Worm (Caenorhabditis elegans) whole organism, young adult: ENCODE measurements around the gene cope-1.

Experiments
- B0019.2 ChIP-seq: fragments of 200-800 bp; sonication (Bioruptor generic); conservative IDR thresholded peaks from 2 replicates; pipeline ENCODE4 v1.3.6; 2022; ENCODE audit warnings: missing genetic modification reagents, missing genetic modification characterization, missing compliant biosample characterization
- D2030.7 ChIP-seq: fragments of 200-800 bp; sonication (Bioruptor generic); IDR thresholded peaks from 2 replicates; pipeline ENCODE4 v1.3.6; 2022; ENCODE audit warnings: missing genetic modification reagents, missing genetic modification characterization, missing compliant biosample characterization
- F33H1.4 ChIP-seq: fragments of 200-800 bp; sonication (Bioruptor generic); IDR thresholded peaks from 2 replicates; pipeline ENCODE4 v1.3.6; 2022; ENCODE audit warnings: missing genetic modification reagents, missing genetic modification characterization, missing compliant biosample characterization
- F39B2.1 ChIP-seq: fragments of 200-800 bp; sonication (Bioruptor generic); IDR thresholded peaks from 2 replicates; pipeline ENCODE4 v1.3.6; 2022; ENCODE audit warnings: missing genetic modification reagents, missing genetic modification characterization, missing compliant biosample characterization
- Y53G8AR.9 ChIP-seq: fragments of 200-800 bp; sonication (Bioruptor generic); conservative IDR thresholded peaks from 2 replicates; pipeline ENCODE4 v1.3.6; 2022; ENCODE audit warnings: missing genetic modification reagents, missing genetic modification characterization, missing compliant biosample characterization
- Y67H2A.10 ChIP-seq: fragments of 200-800 bp; sonication (Bioruptor generic); conservative IDR thresholded peaks from 2 replicates; pipeline ENCODE4 v1.3.6; 2022; ENCODE audit warnings: missing genetic modification reagents, missing genetic modification characterization, missing compliant biosample characterization
- aptf-3 ChIP-seq: fragments of 200-800 bp; sonication (Bioruptor generic); IDR thresholded peaks from 2 replicates; pipeline ENCODE4 v1.3.6; 2022; ENCODE audit warnings: missing genetic modification characterization, missing compliant biosample characterization
- atf-7 ChIP-seq: sonication (generic microtip); optimal IDR thresholded peaks from 2 replicates; lab custom pipeline; 2017; ENCODE audit warnings: mild to moderate bottlenecking, missing genetic modification characterization, missing compliant biosample characterization
- attf-6 ChIP-seq: fragments of 200-800 bp; sonication (Bioruptor generic); IDR thresholded peaks from 2 replicates; pipeline ENCODE4 v1.3.6; 2022; ENCODE audit warnings: missing genetic modification reagents, missing genetic modification characterization, missing compliant biosample characterization
- cebp-1 ChIP-seq, 2 experiments: fragments of 200-800 bp in 1 of 2; sonication (Bioruptor generic) in 1 of 2; sonication (generic microtip) in 1 of 2; IDR thresholded peaks in 1 of 2; optimal IDR thresholded peaks in 1 of 2; 2 replicates each; pipeline versions ENCODE4 v1.3.6 to Lab custom; 2017 to 2022; ENCODE audit warnings: missing compliant biosample characterization in 2 of 2, missing genetic modification characterization in 2 of 2, mild to moderate bottlenecking in 1 of 2, missing genetic modification reagents in 1 of 2, moderate library complexity in 1 of 2
- ceh-100 ChIP-seq: fragments of 200-800 bp; sonication (Bioruptor generic); IDR thresholded peaks from 2 replicates; pipeline ENCODE4 v1.3.6; 2022; ENCODE audit warnings: missing genetic modification reagents, missing genetic modification characterization, missing compliant biosample characterization
- ceh-58 ChIP-seq: fragments of 200-800 bp; sonication (Bioruptor generic); IDR thresholded peaks from 2 replicates; pipeline ENCODE4 v1.3.6; 2022; ENCODE audit warnings: missing genetic modification characterization, missing compliant biosample characterization
- egl-44 ChIP-seq: fragments of 200-800 bp; sonication (Bioruptor generic); IDR thresholded peaks from 2 replicates; pipeline ENCODE4 v1.3.6; 2022; ENCODE audit warnings: missing genetic modification reagents, missing genetic modification characterization, missing compliant biosample characterization
- egrh-3 ChIP-seq: fragments of 200-800 bp; sonication (Bioruptor generic); IDR thresholded peaks from 2 replicates; pipeline ENCODE4 v1.3.6; 2022; ENCODE audit warnings: missing genetic modification reagents, missing genetic modification characterization, missing compliant biosample characterization
- fkh-3 ChIP-seq: sonication (generic microtip); optimal IDR thresholded peaks from 2 replicates; lab custom pipeline; 2016; ENCODE audit warnings: mild to moderate bottlenecking, missing genetic modification characterization, missing compliant biosample characterization
- hsf-1 ChIP-seq: fragments of 200-800 bp; sonication (Bioruptor generic); IDR thresholded peaks from 2 replicates; pipeline ENCODE4 v1.3.6; 2022; ENCODE audit warnings: missing genetic modification reagents, missing genetic modification characterization, missing compliant biosample characterization
- let-526 ChIP-seq: fragments of 200-800 bp; sonication (Bioruptor generic); IDR thresholded peaks from 2 replicates; pipeline ENCODE4 v1.3.6; 2022; ENCODE audit warnings: missing genetic modification reagents, missing genetic modification characterization, missing compliant biosample characterization
- lin-54 ChIP-seq: fragments of 200-800 bp; sonication (Bioruptor generic); optimal IDR thresholded peaks from 2 replicates; lab custom pipeline; 2018; ENCODE audit warnings: mild to moderate bottlenecking, missing genetic modification characterization, missing compliant biosample characterization
- madf-3 ChIP-seq: fragments of 200-800 bp; sonication (Bioruptor generic); IDR thresholded peaks from 2 replicates; pipeline ENCODE4 v1.3.6; 2022; ENCODE audit warnings: missing genetic modification reagents, missing genetic modification characterization, missing compliant biosample characterization
- madf-6 ChIP-seq: fragments of 200-800 bp; sonication (Bioruptor generic); IDR thresholded peaks from 2 replicates; pipeline ENCODE4 v1.3.6; 2022; ENCODE audit warnings: missing genetic modification reagents, missing genetic modification characterization, missing compliant biosample characterization
- mcd-1 ChIP-seq: fragments of 200-800 bp; sonication (Bioruptor generic); IDR thresholded peaks from 2 replicates; pipeline ENCODE4 v1.3.6; 2022; ENCODE audit warnings: missing genetic modification reagents, missing genetic modification characterization, missing compliant biosample characterization
- mes-4 ChIP-seq: sonication (generic microtip); optimal IDR thresholded peaks from 2 replicates; lab custom pipeline; 2016; ENCODE audit warnings: missing genotype, missing genetic modification characterization, missing compliant biosample characterization
- nfyb-1 ChIP-seq: fragments of 200-800 bp; sonication (Bioruptor generic); IDR thresholded peaks from 2 replicates; pipeline ENCODE4 v1.3.6; 2022; ENCODE audit warnings: missing genetic modification reagents, missing genetic modification characterization, missing compliant biosample characterization
- nhr-80 ChIP-seq: sonication (generic microtip); optimal IDR thresholded peaks from 2 replicates; lab custom pipeline; 2016; ENCODE audit warnings: missing genetic modification characterization, missing compliant biosample characterization
- nhr-90 ChIP-seq: sonication (generic microtip); optimal IDR thresholded peaks from 2 replicates; lab custom pipeline; 2016; ENCODE audit warnings: missing genotype, mild to moderate bottlenecking, missing genetic modification characterization, missing compliant biosample characterization
- rcor-1 ChIP-seq: fragments of 200-800 bp; sonication (Bioruptor generic); IDR thresholded peaks from 2 replicates; pipeline ENCODE4 v1.3.6; 2022; ENCODE audit warnings: missing genetic modification reagents, missing genetic modification characterization, missing compliant biosample characterization
- tbx-9 ChIP-seq: sonication (generic microtip); optimal IDR thresholded peaks from 2 replicates; lab custom pipeline; 2016; ENCODE audit warnings: borderline replicate concordance, missing genetic modification characterization, inconsistent platforms, missing compliant biosample characterization
- ztf-28 ChIP-seq: fragments of 200-800 bp; sonication (Bioruptor generic); IDR thresholded peaks from 2 replicates; pipeline ENCODE4 v1.3.6; 2022; ENCODE audit warnings: missing genetic modification reagents, missing genetic modification characterization, missing compliant biosample characterization
- ztf-3 ChIP-seq: fragments of 200-800 bp; sonication (Bioruptor generic); optimal IDR thresholded peaks from 2 replicates; lab custom pipeline; 2018; ENCODE audit warnings: mild to moderate bottlenecking, missing genetic modification characterization, missing compliant biosample characterization

The cope-1 gene

ce11 chrIII:13447439-13447838, 21.4 kb downstream of the cope-1 start (continued):
- TF ChIP-seq rcor-1 (GFP tag; lab: Robert Waterston, UW) = peak; percentile 92
- TF ChIP-seq attf-6 (GFP tag; lab: Robert Waterston, UW) = peak; percentile 81
- peak; percentile 29; the same call in 1 of the 2 replicates for TF ChIP-seq let-526 (GFP tag; lab: Robert Waterston, UW)
- TF ChIP-seq B0019.2 (GFP tag; lab: Robert Waterston, UW) = peak; percentile 66; the same call in 1 of the 2 replicates
- peak; percentile 86 for TF ChIP-seq F39B2.1 (GFP tag; lab: Robert Waterston, UW)
- TF ChIP-seq Y67H2A.10 = peak; percentile 65; the same call in 1 of the 2 replicates
- peak; percentile 58 for TF ChIP-seq D2030.7 (GFP tag; lab: Robert Waterston, UW)
- peak; percentile 99 for TF ChIP-seq hsf-1

DNA sequence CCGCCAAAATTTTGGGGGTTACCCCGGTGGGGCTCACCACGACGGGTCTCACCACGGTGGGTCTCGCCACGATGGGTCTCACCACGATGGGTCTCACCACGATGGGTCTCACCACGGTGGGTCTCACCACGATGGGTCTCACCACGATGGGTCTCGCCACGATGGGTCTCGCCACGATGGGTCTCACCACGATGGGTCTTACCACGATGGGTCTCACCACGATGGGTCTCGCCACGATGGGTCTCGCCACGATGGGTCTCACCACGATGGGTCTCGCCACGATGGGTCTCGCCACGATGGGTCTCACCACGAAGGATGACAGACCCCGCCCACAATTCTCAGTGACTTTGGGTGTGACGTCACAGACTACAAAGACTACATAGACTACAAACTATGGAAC, 22.2 kb downstream of the cope-1 start:
- TF ChIP-seq nfyb-1 (GFP tag; lab: Robert Waterston, UW) = 0 out of 2 replicates have a peak, but pooled peaks have one; percentile 55
- TF ChIP-seq mcd-1 (GFP tag; lab: Robert Waterston, UW) = peak; percentile 41
- TF ChIP-seq madf-3 = 0 out of 2 replicates have a peak, but pooled peaks have one; percentile 67
- peak; percentile 85 for TF ChIP-seq egrh-3 (GFP tag; lab: Robert Waterston, UW)
- peak; percentile 51; the same call in 1 of the 2 replicates for TF ChIP-seq D2030.7 (GFP tag; lab: Robert Waterston, UW)
- peak; percentile 33 for TF ChIP-seq madf-6 (GFP tag; lab: Robert Waterston, UW)
- TF ChIP-seq ceh-100 = peak; percentile 40; the same call in 1 of the 2 replicates
- TF ChIP-seq aptf-3 (GFP tag; lab: Robert Waterston, UW) = 0 out of 2 replicates have a peak, but pooled peaks have one; percentile 32
- peak; percentile 80 for TF ChIP-seq F33H1.4 (GFP tag; lab: Robert Waterston, UW)

- TF ChIP-seq nhr-80 (tag; lab: Kevin White, UChicago) (peak; percentile 47), ztf-3 (no peak), egrh-3 (GFP tag; lab: Robert Waterston, UW) (no peak), madf-6 (GFP tag; lab: Robert Waterston, UW) (no peak), ceh-58 (no peak), tbx-9 (tag; lab: Kevin White, UChicago) (no peak)
Measured at ce11 chrIII:13452824-13453223, 26.8 kb downstream of the cope-1 start.

- no peak for TF ChIP-seq mes-4
- TF ChIP-seq nhr-90 (tag; lab: Kevin White, UChicago) = no peak
Measured at ce11 chrIII:13455207-13455606, 29.1 kb downstream of the cope-1 start, which contains the start of gene cua-1. TSS of gene cua-1 (minus strand) at chrIII:13455307.

- TF ChIP-seq egl-44 (no peak), atf-7 (tag; lab: Kevin White, UChicago) (peak; percentile 13), cebp-1 (GFP tag; IDR thresholded peaks at IDR 0.05; lab: Robert Waterston, UW) (0 out of 2 replicates have a peak, but pooled peaks have one; percentile 11), cebp-1 (tag; optimal IDR thresholded peaks at IDR 0.05; lab: Kevin White, UChicago) (peak; percentile 89), fkh-3 (tag; lab: Kevin White, UChicago) (no peak), ztf-28 (GFP tag; lab: Robert Waterston, UW) (no peak)
Measured at ce11 chrIII:13455816-13456215, 29.8 kb downstream of the cope-1 start.

DNA sequence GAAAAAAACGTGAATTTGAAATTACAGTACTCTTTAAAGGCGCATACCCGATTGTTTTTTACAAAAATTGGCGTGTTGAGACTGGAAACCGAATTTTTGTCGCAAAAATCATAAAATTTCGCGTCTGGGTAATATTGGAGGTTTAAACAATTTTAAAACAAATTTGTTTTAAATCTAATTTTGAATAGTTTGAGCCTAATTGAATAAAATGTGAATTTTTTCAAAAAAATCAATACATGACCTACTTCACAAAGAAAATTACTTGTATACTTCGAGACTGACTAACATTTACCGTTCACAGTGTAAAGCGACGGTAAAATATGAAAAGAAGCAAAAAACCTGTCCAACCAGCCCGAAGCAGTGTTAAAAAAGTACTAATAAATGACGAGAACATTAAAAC, 31.2 kb downstream of the cope-1 start:
- no peak for TF ChIP-seq atf-7 (tag; lab: Kevin White, UChicago)
- 0 out of 2 replicates have a peak, but pooled peaks have one; percentile 26 for TF ChIP-seq Y53G8AR.9 (GFP tag; lab: Robert Waterston, UW)
- TF ChIP-seq lin-54 (GFP tag; lab: Kevin White, UChicago) = peak; percentile 25
